Worm (Caenorhabditis elegans) whole organism, L1 larva: Measurements from ENCODE around the gene hmg-5.

Experiments used
- C16A3.4 ChIP-seq: fragments of 150-350 bp; optimal IDR thresholded peaks from 2 replicates; lab custom pipeline; 2014; ENCODE audit warnings: missing biosample characterization, missing genetic modification characterization
- C34B4.2 ChIP-seq: sonication (generic microtip); optimal IDR thresholded peaks from 2 replicates; lab custom pipeline; 2017; ENCODE audit warnings: mild to moderate bottlenecking, missing genetic modification characterization, missing compliant biosample characterization
- F16B12.6 ChIP-seq: fragments of 150-350 bp; optimal IDR thresholded peaks from 2 replicates; lab custom pipeline; 2014; ENCODE audit warnings: missing biosample characterization, missing genetic modification characterization
- ama-1 ChIP-seq: fragments of 150-350 bp; optimal IDR thresholded peaks from 2 replicates; lab custom pipeline; 2014
- blmp-1 ChIP-seq: fragments of 150-350 bp; optimal IDR thresholded peaks from 2 replicates; lab custom pipeline; 2014; ENCODE audit warnings: missing biosample characterization, missing genetic modification characterization
- ceh-82 ChIP-seq, 3 experiments: fragments of 150-350 bp in 1 of 3; sonication (generic microtip) in 2 of 3; optimal IDR thresholded peaks; 2 replicates each; lab custom pipeline; 2014 to 2017; ENCODE audit warnings: missing biosample characterization in 3 of 3, missing genetic modification characterization in 3 of 3
- ceh-88 ChIP-seq: fragments of 200-800 bp; sonication (Bioruptor generic); IDR thresholded peaks from 2 replicates; pipeline ENCODE4 v1.3.6; 2022; ENCODE audit warnings: missing genetic modification characterization, missing compliant biosample characterization
- efl-1 ChIP-seq, 4 experiments: fragments of 150-350 bp; optimal IDR thresholded peaks in 3 of 4; peaks in 1 of 4; 1 replicate in 1 of 4; 2 replicates in 3 of 4; lab custom pipeline; 2014; ENCODE audit warnings: missing biosample characterization in 2 of 4, missing genetic modification characterization in 2 of 4, missing genetic modification reagents in 2 of 4
- efl-3 ChIP-seq: fragments of 200-800 bp; sonication (Bioruptor generic); optimal IDR thresholded peaks from 2 replicates; lab custom pipeline; 2018; ENCODE audit warnings: mild to moderate bottlenecking, missing genetic modification characterization, missing compliant biosample characterization
- egl-13 ChIP-seq: sonication (generic microtip); optimal IDR thresholded peaks from 2 replicates; lab custom pipeline; 2016; ENCODE audit warnings: missing genotype, missing genetic modification reagents, missing genetic modification characterization, missing compliant biosample characterization
- elt-2 ChIP-seq: sonication (generic microtip); optimal IDR thresholded peaks from 2 replicates; lab custom pipeline; 2016; ENCODE audit warnings: missing genetic modification characterization, mild to moderate bottlenecking, inconsistent platforms, missing compliant biosample characterization, missing genetic modification reagents
- elt-3 ChIP-seq, 6 experiments: fragments of 150-350 bp in 1 of 6; sonication (generic microtip); optimal IDR thresholded peaks; 2 replicates each; lab custom pipeline; 2017 to 2018; ENCODE audit warnings: missing biosample characterization in 6 of 6, missing genetic modification characterization in 6 of 6, inconsistent platforms in 1 of 6
- ets-5 ChIP-seq: fragments of 200-800 bp; sonication (Bioruptor generic); IDR thresholded peaks from 2 replicates; pipeline ENCODE4 v1.3.6; 2022; ENCODE audit warnings: missing genetic modification characterization, missing compliant biosample characterization
- fkh-8 ChIP-seq: sonication (generic microtip); optimal IDR thresholded peaks from 2 replicates; lab custom pipeline; 2016; ENCODE audit warnings: mild to moderate bottlenecking, missing genetic modification characterization, missing compliant biosample characterization
- grh-1 ChIP-seq: fragments of 200-800 bp; sonication (Bioruptor generic); IDR thresholded peaks from 2 replicates; pipeline ENCODE4 v1.3.6; 2022; ENCODE audit warnings: missing genetic modification reagents, missing genetic modification characterization, missing compliant biosample characterization
- hlh-17 ChIP-seq: fragments of 200-800 bp; sonication (Bioruptor generic); optimal IDR thresholded peaks from 2 replicates; lab custom pipeline; 2018; ENCODE audit warnings: missing genetic modification characterization, mild to moderate bottlenecking, missing compliant biosample characterization, moderate library complexity, borderline replicate concordance
- hlh-4 ChIP-seq: sonication (generic microtip); optimal IDR thresholded peaks from 2 replicates; lab custom pipeline; 2016; ENCODE audit warnings: mild to moderate bottlenecking, missing genetic modification characterization, missing compliant biosample characterization
- hpl-2 ChIP-seq: fragments of 150-350 bp; optimal IDR thresholded peaks from 2 replicates; lab custom pipeline; 2014; ENCODE audit warnings: missing biosample characterization, missing genetic modification reagents, missing genetic modification characterization
- irx-1 ChIP-seq: sonication (generic microtip); optimal IDR thresholded peaks from 2 replicates; lab custom pipeline; 2016; ENCODE audit warnings: missing genetic modification characterization, missing compliant biosample characterization
- lin-14 ChIP-seq: fragments of 200-800 bp; sonication (Bioruptor generic); optimal IDR thresholded peaks from 2 replicates; lab custom pipeline; 2018; ENCODE audit warnings: mild to moderate bottlenecking, missing genetic modification characterization, moderate library complexity, missing compliant biosample characterization
- lin-15B ChIP-seq: fragments of 150-350 bp; sonication (generic microtip); optimal IDR thresholded peaks from 3 replicates; lab custom pipeline; 2014; ENCODE audit warnings: missing biosample characterization, missing genetic modification characterization
- lin-35 ChIP-seq, 2 experiments: fragments of 150-350 bp; optimal IDR thresholded peaks; 2 replicates each; lab custom pipeline; 2014; ENCODE audit warnings: missing biosample characterization in 2 of 2, missing genetic modification characterization in 2 of 2, missing genetic modification reagents in 2 of 2
- lin-39 ChIP-seq: fragments of 150-350 bp; optimal IDR thresholded peaks from 2 replicates; lab custom pipeline; 2014; ENCODE audit warnings: missing biosample characterization, missing genetic modification reagents, missing genetic modification characterization
- lsy-2 ChIP-seq, 2 experiments: fragments of 150-350 bp; optimal IDR thresholded peaks; 2 replicates each; lab custom pipeline; 2014; ENCODE audit warnings: missing biosample characterization in 2 of 2, missing genetic modification characterization in 2 of 2
- mef-2 ChIP-seq: fragments of 150-350 bp; optimal IDR thresholded peaks from 2 replicates; lab custom pipeline; 2014; ENCODE audit warnings: missing biosample characterization, missing genetic modification characterization
- mep-1 ChIP-seq: fragments of 150-350 bp; optimal IDR thresholded peaks from 2 replicates; lab custom pipeline; 2014; ENCODE audit warnings: missing biosample characterization, missing genetic modification characterization
- nhr-20 ChIP-seq: sonication (generic microtip); optimal IDR thresholded peaks from 2 replicates; lab custom pipeline; 2016; ENCODE audit warnings: mild to moderate bottlenecking, missing genetic modification characterization, missing compliant biosample characterization
- nhr-237 ChIP-seq: fragments of 150-350 bp; optimal IDR thresholded peaks from 2 replicates; lab custom pipeline; 2014; ENCODE audit warnings: missing biosample characterization, missing genetic modification characterization
- nhr-85 ChIP-seq: sonication (generic microtip); peaks from one replicate; lab custom pipeline; 2016; ENCODE audit warnings: missing genetic modification characterization, inconsistent platforms, missing compliant biosample characterization
- pqm-1 ChIP-seq: sonication (generic microtip); optimal IDR thresholded peaks from 3 replicates; lab custom pipeline; 2017; ENCODE audit warnings: missing biosample characterization, missing genetic modification characterization
- skn-1 ChIP-seq: fragments of 150-350 bp; optimal IDR thresholded peaks from 2 replicates; lab custom pipeline; 2014; ENCODE audit warnings: missing biosample characterization, missing genetic modification characterization
- snpc-4 ChIP-seq: fragments of 150-350 bp; optimal IDR thresholded peaks from 2 replicates; lab custom pipeline; 2014; ENCODE audit warnings: missing biosample characterization, missing genetic modification characterization
- sox-4 ChIP-seq: sonication (generic microtip); optimal IDR thresholded peaks from 2 replicates; lab custom pipeline; 2016; ENCODE audit warnings: missing genetic modification characterization, missing compliant biosample characterization
- swsn-7 ChIP-seq: sonication (generic microtip); optimal IDR thresholded peaks from 2 replicates; lab custom pipeline; 2016; ENCODE audit warnings: missing genetic modification characterization, missing compliant biosample characterization
- tbx-2 ChIP-seq: sonication (generic microtip); optimal IDR thresholded peaks from 2 replicates; lab custom pipeline; 2016; ENCODE audit warnings: missing genetic modification characterization, missing compliant biosample characterization
- unc-86 ChIP-seq: sonication (generic microtip); optimal IDR thresholded peaks from 2 replicates; lab custom pipeline; 2016; ENCODE audit warnings: missing genetic modification characterization, missing compliant biosample characterization
- vab-15 ChIP-seq: sonication (generic microtip); optimal IDR thresholded peaks from 2 replicates; lab custom pipeline; 2017; ENCODE audit warnings: missing genotype, mild to moderate bottlenecking, missing genetic modification characterization, missing compliant biosample characterization

hmg-5 gene

DNA sequence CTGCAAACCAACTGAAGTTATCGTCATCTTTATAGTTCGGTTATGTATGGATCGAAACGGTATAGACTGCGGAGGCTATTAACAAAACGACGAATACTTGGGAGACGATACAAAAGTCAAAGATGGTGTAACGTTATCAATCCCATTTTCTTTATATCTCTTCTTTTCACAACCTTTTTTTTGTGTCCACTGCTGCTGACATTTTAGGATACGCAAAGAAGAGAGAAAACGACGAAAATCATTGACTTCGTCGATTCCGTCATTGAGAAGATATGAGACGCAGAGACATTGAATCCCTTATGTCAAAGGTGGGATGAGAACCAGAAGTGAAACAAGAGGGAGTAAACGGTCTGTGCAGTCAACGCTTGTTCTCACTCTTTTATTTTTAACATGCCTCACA, 5.1 kb upstream of the hmg-5 start, which contains the start of gene cima-1:
cima-1 (plus strand) TSS at position 340 of the 400 bp plus-strand sequence.
- TF ChIP-seq hlh-4 (tag; lab: Kevin White, UChicago), result no peak
- no peak for TF ChIP-seq unc-86 (tag; lab: Kevin White, UChicago)
- TF ChIP-seq lin-15B (tag; lab: Kevin White, UChicago), result no peak
- no peak for TF ChIP-seq swsn-7
- peak; percentile 68 for TF ChIP-seq nhr-85
- TF ChIP-seq irx-1 (tag; lab: Kevin White, UChicago), result no peak
- peak; percentile 36 for TF ChIP-seq mep-1
- peak; percentile 88 for TF ChIP-seq blmp-1 (tag; lab: Kevin White, UChicago)
- TF ChIP-seq efl-1 (optimal IDR thresholded peaks at IDR 0.05; lab: Kevin White, UChicago), result no peak
- TF ChIP-seq efl-1 (GFP tag; optimal IDR thresholded peaks at IDR 0.05 in 1 of 2; lab: Kevin White, UChicago), result no peak
- no peak for TF ChIP-seq vab-15
- TF ChIP-seq F16B12.6 (tag; lab: Kevin White, UChicago), result no peak
- no peak for TF ChIP-seq pqm-1 (tag; lab: Kevin White, UChicago)
- peak in 1 of 2 experiments; percentile 5 for TF ChIP-seq lin-35 (GFP tag; optimal IDR thresholded peaks at IDR 0.05; lab: Kevin White, UChicago)
- TF ChIP-seq elt-3 (tag; optimal IDR thresholded peaks at IDR 0.05; lab: Kevin White, UChicago), result peak in 5 of 6 experiments; percentile 6 to 92 (median 57)
- TF ChIP-seq lsy-2 (tag; optimal IDR thresholded peaks at IDR 0.05; lab: Kevin White, UChicago), result peak in 1 of 2 experiments; percentile 30
- no peak for TF ChIP-seq C16A3.4 (tag; lab: Kevin White, UChicago)

DNA sequence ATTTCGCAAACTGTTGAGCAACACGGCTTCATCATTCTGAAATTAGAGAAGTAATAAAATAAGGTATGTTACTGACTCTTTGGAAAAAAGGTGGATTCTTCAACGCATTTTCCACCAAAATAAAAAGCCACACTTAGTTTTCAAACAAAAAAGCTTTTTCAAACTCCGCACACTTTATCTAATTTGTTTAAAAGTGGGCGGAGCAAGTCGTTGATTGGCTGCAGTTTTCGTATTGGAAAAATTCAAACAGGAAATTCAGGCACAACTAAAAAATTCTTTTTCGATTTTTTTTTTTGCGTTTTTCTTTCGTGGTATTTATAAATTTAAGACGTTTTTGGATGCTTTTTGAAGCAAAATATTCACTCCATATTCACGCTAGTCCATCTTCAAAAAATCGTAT, 4.4 kb upstream of the hmg-5 start:
- TF ChIP-seq snpc-4 (no peak), efl-1 (optimal IDR thresholded peaks at IDR 0.05; lab: Kevin White, UChicago) (no peak), efl-1 (GFP tag; optimal IDR thresholded peaks at IDR 0.05 in 1 of 2; lab: Kevin White, UChicago) (peak in 1 of 2 experiments; percentile 75), elt-2 (no peak), nhr-85 (no peak), fkh-8 (tag; lab: Kevin White, UChicago) (no peak)
- TF ChIP-seq, all 84 proteins: peak for 1

ce11 chrIV:7646861-7647260, 842 bp upstream of the hmg-5 start:
- TF ChIP-seq skn-1 (tag; lab: Kevin White, UChicago) (no peak), ets-5 (GFP tag; lab: Robert Waterston, UW) (no peak), efl-3 (no peak), irx-1 (tag; lab: Kevin White, UChicago) (no peak), hpl-2 (GFP tag; lab: Kevin White, UChicago) (no peak), nhr-237 (tag; lab: Kevin White, UChicago) (no peak), nhr-85 (no peak), hlh-17 (no peak), C34B4.2 (no peak), pqm-1 (tag; lab: Kevin White, UChicago) (no peak), elt-2 (no peak), egl-13 (tag; lab: Kevin White, UChicago) (no peak), ceh-88 (GFP tag; lab: Robert Waterston, UW) (no peak), mef-2 (no peak), ceh-82 (tag; optimal IDR thresholded peaks at IDR 0.05; lab: Kevin White, UChicago) (no peak), lin-14 (GFP tag; lab: Kevin White, UChicago) (no peak), grh-1 (GFP tag; lab: Robert Waterston, UW) (no peak), sox-4 (tag; lab: Kevin White, UChicago) (no peak), lin-39 (tag; lab: Kevin White, UChicago) (no peak), tbx-2 (no peak)

- no peak for TF ChIP-seq ama-1 (lab: Kevin White, UChicago)
- TF ChIP-seq nhr-20 (tag; lab: Kevin White, UChicago), result no peak
Observed at ce11 chrIV:7642971-7643370, 3.0 kb downstream of the hmg-5 start, which contains the start of gene nlp-20. Gene nlp-20, minus strand, starts transcription at chrIV:7643071.
